Fruit fly (Drosophila melanogaster) whole organism, embryonic: ENCODE measurements around the gene CG46430.

Experiments used
- CG17612 ChIP-seq: fragments of 200-800 bp; sonication (Bioruptor generic); IDR thresholded peaks from 2 replicates; pipeline ENCODE4 v1.3.6; 2022; ENCODE audit warnings: missing biosample characterization, missing genetic modification characterization
- CG8359 ChIP-seq: fragments of 200-800 bp; sonication (Bioruptor generic); optimal IDR thresholded peaks from 2 replicates; lab custom pipeline; 2017; ENCODE audit warnings: missing biosample characterization, mild to moderate bottlenecking, missing genetic modification characterization, borderline replicate concordance
- CG8924 ChIP-seq: fragments of 200-800 bp; optimal IDR thresholded peaks from 3 replicates; lab custom pipeline; 2019; ENCODE audit warnings: missing biosample characterization, mild to moderate bottlenecking, missing genetic modification characterization, moderate library complexity
- HLH3B ChIP-seq: fragments of 200-800 bp; sonication (Bioruptor generic); IDR thresholded peaks from 2 replicates; pipeline ENCODE4 v1.3.6; 2022; ENCODE audit warnings: missing biosample characterization, missing genetic modification characterization
- Hand ChIP-seq: fragments of 200-800 bp; sonication (Bioruptor generic); optimal IDR thresholded peaks from 2 replicates; lab custom pipeline; 2017; ENCODE audit warnings: mild to moderate bottlenecking, missing biosample characterization, missing genetic modification reagents, missing genetic modification characterization
- Hr39 ChIP-seq: fragments of >200 bp; optimal IDR thresholded peaks from 2 replicates; lab custom pipeline; 2017
- Sin3A ChIP-seq: fragments of >200 bp; optimal IDR thresholded peaks from 2 replicates; lab custom pipeline; 2018
- br ChIP-seq: fragments of >200 bp; optimal IDR thresholded peaks from 2 replicates; lab custom pipeline; 2017
- corto ChIP-seq: fragments of 200-800 bp; sonication (Bioruptor generic); optimal IDR thresholded peaks from 2 replicates; lab custom pipeline; 2016; ENCODE audit warnings: missing biosample characterization, mild to moderate bottlenecking, missing genetic modification characterization, moderate library complexity
- shn ChIP-seq: fragments of 200-800 bp; sonication (Bioruptor generic); optimal IDR thresholded peaks from 3 replicates; lab custom pipeline; 2016; ENCODE audit warnings: missing biosample characterization, missing genetic modification characterization

DNA sequence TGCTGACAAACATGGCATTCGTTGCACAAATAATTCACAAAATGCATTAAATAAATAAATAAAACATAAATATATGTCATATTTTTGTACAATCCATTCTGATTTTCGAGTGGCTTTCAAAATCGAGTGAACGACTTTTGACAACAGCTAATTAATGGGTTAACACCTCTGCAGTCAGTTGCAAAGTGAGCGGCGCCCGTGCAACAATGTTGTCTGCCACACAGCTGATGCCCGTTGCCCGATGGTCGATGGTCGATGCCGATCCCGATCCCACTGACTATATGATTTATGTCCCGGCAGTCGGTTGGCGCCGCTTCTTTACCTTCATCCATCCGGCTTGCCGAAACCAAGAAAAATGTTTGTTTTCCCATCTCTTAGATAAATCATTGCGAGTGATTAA, 19.2 kb upstream of the CG46430 start:
- TF ChIP-seq CG8359 (GFP tag; lab: Kevin White, UChicago), result no peak
- TF ChIP-seq Sin3A (lab: Kevin White, UChicago), result no peak
- no peak for TF ChIP-seq CG8924 (tag; lab: Kevin White, UChicago)
- TF ChIP-seq CG17612, result no peak
- no peak for TF ChIP-seq Hand
- TF ChIP-seq Hr39 (lab: Kevin White, UChicago), result no peak
- no peak for TF ChIP-seq corto (GFP tag; lab: Kevin White, UChicago)
- TF ChIP-seq shn (GFP tag; lab: Kevin White, UChicago), result no peak
- no peak for TF ChIP-seq HLH3B (GFP tag; lab: Robert Waterston, UW)
- TF ChIP-seq br (lab: Kevin White, UChicago), result no peak
